Fruit fly (Drosophila melanogaster) whole organism, embryonic: ENCODE data around the gene Pvf2.

ENCODE experiments used
- CG11504 ChIP-seq: fragments of 200-800 bp; sonication (Bioruptor generic); optimal IDR thresholded peaks from 3 replicates; lab custom pipeline; 2019; ENCODE audit warnings: missing biosample characterization, mild to moderate bottlenecking, missing genetic modification characterization, moderate library complexity
- CG13123 ChIP-seq: fragments of 200-800 bp; sonication (Bioruptor generic); optimal IDR thresholded peaks from 2 replicates; lab custom pipeline; 2016; ENCODE audit warnings: missing biosample characterization, missing genetic modification characterization
- CG14441 ChIP-seq: fragments of 200-800 bp; sonication (Bioruptor generic); IDR thresholded peaks from 2 replicates; pipeline ENCODE4 v1.3.6; 2022; ENCODE audit warnings: missing biosample characterization, missing genetic modification characterization
- CG16863 ChIP-seq: fragments of 200-800 bp; sonication (Bioruptor generic); optimal IDR thresholded peaks from 3 replicates; lab custom pipeline; 2016; ENCODE audit warnings: missing biosample characterization, missing genetic modification characterization
- CG2120 ChIP-seq: fragments of 200-800 bp; sonication (Bioruptor generic); optimal IDR thresholded peaks from 3 replicates; lab custom pipeline; 2016; ENCODE audit warnings: missing biosample characterization, missing genetic modification characterization
- CG31365 ChIP-seq: fragments of 200-800 bp; sonication (Bioruptor generic); optimal IDR thresholded peaks from 2 replicates; lab custom pipeline; 2018; ENCODE audit warnings: missing biosample characterization, mild to moderate bottlenecking, missing genetic modification characterization
- CG4282 ChIP-seq: fragments of 200-800 bp; sonication (Bioruptor generic); optimal IDR thresholded peaks from 2 replicates; lab custom pipeline; 2016; ENCODE audit warnings: missing biosample characterization, missing genetic modification characterization
- CG4404 ChIP-seq: fragments of 200-800 bp; sonication (Bioruptor generic); IDR thresholded peaks from 2 replicates; pipeline ENCODE4 v1.3.6; 2022; ENCODE audit warnings: missing biosample characterization, missing genetic modification characterization
- CG6689 ChIP-seq: fragments of 200-800 bp; sonication (Bioruptor generic); IDR thresholded peaks from 2 replicates; pipeline ENCODE4 v1.3.6; 2022; ENCODE audit warnings: missing biosample characterization, missing genetic modification characterization
- CG7839 ChIP-seq: fragments of 200-800 bp; sonication (Bioruptor generic); optimal IDR thresholded peaks from 3 replicates; lab custom pipeline; 2018; ENCODE audit warnings: missing biosample characterization, mild to moderate bottlenecking, missing genetic modification characterization, moderate library complexity
- CTCF ChIP-seq: fragments of 200-800 bp; sonication (Bioruptor generic); optimal IDR thresholded peaks from 2 replicates; lab custom pipeline; 2017; ENCODE audit warnings: missing biosample characterization, mild to moderate bottlenecking, missing genetic modification characterization, moderate library complexity
- Doc2 ChIP-seq: fragments of 200-800 bp; sonication (Bioruptor generic); IDR thresholded peaks from 2 replicates; pipeline ENCODE4 v1.3.6; 2022; ENCODE audit warnings: missing biosample characterization, missing genetic modification characterization
- Ets65A ChIP-seq: fragments of 200-800 bp; sonication (Bioruptor generic); peaks from one replicate; lab custom pipeline; 2016; ENCODE audit warnings: missing biosample characterization, missing genetic modification characterization
- Hr51 ChIP-seq, 2 experiments: fragments of 200-800 bp; sonication (Bioruptor generic); optimal IDR thresholded peaks; 2 replicates in 1 of 2; 3 replicates in 1 of 2; lab custom pipeline; 2016 to 2018; ENCODE audit warnings: missing biosample characterization in 2 of 2, missing genetic modification characterization in 2 of 2, mild to moderate bottlenecking in 1 of 2, moderate library complexity in 1 of 2
- Hsf ChIP-seq: fragments of 200-800 bp; sonication (Bioruptor generic); optimal IDR thresholded peaks from 3 replicates; lab custom pipeline; 2016; ENCODE audit warnings: missing biosample characterization, missing genetic modification characterization
- Lpt ChIP-seq: fragments of >200 bp; optimal IDR thresholded peaks from 2 replicates; lab custom pipeline; 2018; ENCODE audit warnings: missing biosample characterization, missing genetic modification characterization
- Med ChIP-seq: fragments of 200-800 bp; sonication (Bioruptor generic); peaks from one replicate; lab custom pipeline; 2016; ENCODE audit warnings: missing biosample characterization, missing genetic modification characterization, mild to moderate bottlenecking, inconsistent platforms, moderate library complexity
- Ptx1 ChIP-seq: fragments of 200-800 bp; sonication (Bioruptor generic); IDR thresholded peaks from 2 replicates; pipeline ENCODE4 v1.3.6; 2022; ENCODE audit warnings: missing biosample characterization, missing genetic modification characterization
- Scr ChIP-seq: fragments of 200-800 bp; sonication (Bioruptor generic); IDR thresholded peaks from 2 replicates; pipeline ENCODE4 v1.3.6; 2022; ENCODE audit warnings: missing biosample characterization, missing genetic modification characterization; ENCODE audit not compliant: partially characterized antibody
- Side ChIP-seq: fragments of 200-800 bp; sonication (Bioruptor generic); optimal IDR thresholded peaks from 2 replicates; lab custom pipeline; 2016; ENCODE audit warnings: missing biosample characterization, missing genetic modification characterization
- Six4 ChIP-seq: fragments of 200-800 bp; sonication (Bioruptor generic); optimal IDR thresholded peaks from 2 replicates; lab custom pipeline; 2016; ENCODE audit warnings: missing biosample characterization, missing genetic modification characterization
- Sox102F ChIP-seq: fragments of 200-800 bp; sonication (Bioruptor generic); optimal IDR thresholded peaks from 2 replicates; lab custom pipeline; 2018; ENCODE audit warnings: missing biosample characterization, mild to moderate bottlenecking, missing genetic modification characterization, moderate library complexity
- Vsx1 ChIP-seq: fragments of 200-800 bp; sonication (Bioruptor generic); optimal IDR thresholded peaks from 2 replicates; lab custom pipeline; 2017; ENCODE audit warnings: missing biosample characterization, mild to moderate bottlenecking, missing genetic modification characterization, missing genetic modification reagents
- bbx ChIP-seq: fragments of 200-800 bp; sonication (Bioruptor generic); IDR thresholded peaks from 2 replicates; pipeline ENCODE4 v1.3.6; 2022; ENCODE audit warnings: missing biosample characterization, missing genetic modification characterization; ENCODE audit not compliant: partially characterized antibody
- chm ChIP-seq: fragments of 200-800 bp; sonication (Bioruptor generic); IDR thresholded peaks from 2 replicates; pipeline ENCODE4 v1.3.6; 2022; ENCODE audit warnings: missing biosample characterization, missing genetic modification characterization
- corto ChIP-seq: fragments of 200-800 bp; sonication (Bioruptor generic); optimal IDR thresholded peaks from 2 replicates; lab custom pipeline; 2016; ENCODE audit warnings: missing biosample characterization, mild to moderate bottlenecking, missing genetic modification characterization, moderate library complexity
- dmrt99B ChIP-seq: fragments of 200-800 bp; sonication (Bioruptor generic); optimal IDR thresholded peaks from 2 replicates; lab custom pipeline; 2018; ENCODE audit warnings: missing biosample characterization, mild to moderate bottlenecking, missing genetic modification characterization, moderate library complexity
- dysf ChIP-seq: fragments of 200-800 bp; sonication (Bioruptor generic); IDR thresholded peaks from 3 replicates; pipeline ENCODE4 v1.3.6; 2022; ENCODE audit warnings: missing biosample characterization, missing genetic modification characterization
- exex ChIP-seq: fragments of 200-800 bp; sonication (Bioruptor generic); optimal IDR thresholded peaks from 4 replicates; lab custom pipeline; 2018; ENCODE audit warnings: missing biosample characterization, mild to moderate bottlenecking, missing genetic modification characterization, moderate library complexity
- gem ChIP-seq: fragments of 200-800 bp; sonication (Bioruptor generic); optimal IDR thresholded peaks from 2 replicates; lab custom pipeline; 2019; ENCODE audit warnings: missing biosample characterization, mild to moderate bottlenecking, missing genetic modification characterization, moderate library complexity
- grau ChIP-seq: fragments of 200-800 bp; optimal IDR thresholded peaks from 3 replicates; lab custom pipeline; 2019; ENCODE audit warnings: missing biosample characterization, mild to moderate bottlenecking, missing genetic modification characterization, moderate library complexity
- h ChIP-seq: fragments of >200 bp; optimal IDR thresholded peaks from 2 replicates; lab custom pipeline; 2017
- lmd ChIP-seq: fragments of 200-800 bp; sonication (Bioruptor generic); IDR thresholded peaks from 2 replicates; pipeline ENCODE4 v1.3.6; 2022; ENCODE audit warnings: missing biosample characterization, missing genetic modification characterization
- oc ChIP-seq: fragments of 200-800 bp; sonication (Bioruptor generic); optimal IDR thresholded peaks from 2 replicates; lab custom pipeline; 2018; ENCODE audit warnings: missing biosample characterization, mild to moderate bottlenecking, missing genetic modification characterization, moderate library complexity
- pan ChIP-seq, 4 experiments: fragments of >200 bp in 3 of 4; fragments of 200-800 bp in 1 of 4; sonication (Bioruptor generic) in 1 of 4; optimal IDR thresholded peaks in 3 of 4; IDR thresholded peaks in 1 of 4; 2 replicates each; pipeline versions ENCODE4 v1.3.6 to Lab custom; 2017 to 2022; ENCODE audit warnings: missing biosample characterization in 2 of 4, missing genetic modification characterization in 2 of 4, mixed read lengths in 1 of 4
- phol ChIP-seq: fragments of 200-800 bp; sonication (Bioruptor generic); optimal IDR thresholded peaks from 3 replicates; lab custom pipeline; 2018; ENCODE audit warnings: missing biosample characterization, mild to moderate bottlenecking, missing genetic modification characterization, moderate library complexity
- psq ChIP-seq: fragments of 200-800 bp; sonication (Bioruptor generic); optimal IDR thresholded peaks from 2 replicates; lab custom pipeline; 2017; ENCODE audit warnings: missing biosample characterization, missing genetic modification characterization
- row ChIP-seq: fragments of 200-800 bp; sonication (Bioruptor generic); IDR thresholded peaks from 3 replicates; pipeline ENCODE4 v1.3.6; 2022; ENCODE audit warnings: missing biosample characterization, missing genetic modification characterization
- sima ChIP-seq: fragments of 200-800 bp; sonication (Bioruptor generic); optimal IDR thresholded peaks from 2 replicates; lab custom pipeline; 2016; ENCODE audit warnings: missing biosample characterization, missing genetic modification characterization
- stwl ChIP-seq: fragments of 200-800 bp; sonication (Bioruptor generic); optimal IDR thresholded peaks from 3 replicates; lab custom pipeline; 2018; ENCODE audit warnings: missing biosample characterization, mild to moderate bottlenecking, missing genetic modification characterization, moderate library complexity

Pvf2 gene

dm6 chr2L:7100830-7101229 is 16.4 kb upstream of the Pvf2 start:
- TF ChIP-seq CG31365 (tag; lab: Kevin White, UChicago) (no peak), h (lab: Kevin White, UChicago) (no peak), CG4404 (GFP tag; lab: Robert Waterston, UW) (no peak), Hr51 (GFP tag; optimal IDR thresholded peaks at IDR 0.05; lab: Kevin White, UChicago) (peak in 1 of 2 experiments; percentile 17), Sox102F (GFP tag; lab: Kevin White, UChicago) (peak; percentile 9), Vsx1 (GFP tag; lab: Kevin White, UChicago) (no peak), Lpt (GFP tag; lab: Kevin White, UChicago) (no peak), bbx (GFP tag; lab: Robert Waterston, UW) (no peak), corto (GFP tag; lab: Kevin White, UChicago) (no peak), Ptx1 (peak; percentile 46; the same call in 1 of the 2 replicates), Doc2 (GFP tag; lab: Robert Waterston, UW) (no peak), grau (tag; lab: Kevin White, UChicago) (peak; percentile 7), oc (tag; lab: Kevin White, UChicago) (no peak), Scr (GFP tag; lab: Robert Waterston, UW) (no peak), CG2120 (GFP tag; lab: Kevin White, UChicago) (no peak), pan (optimal IDR thresholded peaks at IDR 0.05; lab: Kevin White, UChicago) (no peak), pan (GFP tag; optimal IDR thresholded peaks at IDR 0.05 in 1 of 2, IDR thresholded peaks at IDR 0.05 in 1 of 2) (no peak), Med (GFP tag; lab: Kevin White, UChicago) (peak; percentile 46), lmd (GFP tag; lab: Robert Waterston, UW) (peak; percentile 46), dysf (GFP tag; lab: Robert Waterston, UW) (peak; percentile 50; the same call in 2 of the 3 replicates), CG16863 (no peak), phol (tag; lab: Kevin White, UChicago) (no peak), CG7839 (tag; lab: Kevin White, UChicago) (peak; percentile 23), dmrt99B (tag; lab: Kevin White, UChicago) (peak; percentile 13), chm (GFP tag; lab: Robert Waterston, UW) (no peak), gem (tag; lab: Kevin White, UChicago) (peak; percentile 6), Side (GFP tag; lab: Kevin White, UChicago) (no peak), Six4 (no peak), CG6689 (0 out of 2 replicates have a peak, but pooled peaks have one; percentile 17), psq (no peak), CG4282 (GFP tag; lab: Kevin White, UChicago) (no peak), CG11504 (tag; lab: Kevin White, UChicago) (peak; percentile 43), exex (no peak), sima (GFP tag; lab: Kevin White, UChicago) (no peak), CG14441 (GFP tag; lab: Robert Waterston, UW) (0 out of 2 replicates have a peak, but pooled peaks have one; percentile 26), CG13123 (GFP tag; lab: Kevin White, UChicago) (no peak)

- TF ChIP-seq CTCF (GFP tag; lab: Kevin White, UChicago): peak; percentile 90
- peak; percentile 25 for TF ChIP-seq stwl (tag; lab: Kevin White, UChicago)
- TF ChIP-seq sima (GFP tag; lab: Kevin White, UChicago): no peak
- peak; percentile 83 for TF ChIP-seq Ets65A (GFP tag; lab: Kevin White, UChicago)
- TF ChIP-seq, all 482 proteins: peak for 3
Measured at dm6 chr2L:7097386-7097785, 13.0 kb upstream of the Pvf2 start.

- TF ChIP-seq row (GFP tag; lab: Robert Waterston, UW): 0 out of 3 replicates have a peak, but pooled peaks have one; percentile 26
- no peak for TF ChIP-seq Hsf
Measured at dm6 chr2L:7094303-7094702, 9.9 kb upstream of the Pvf2 start.
